Fruit fly (Drosophila melanogaster): Measurements from ENCODE around the gene CG32071.

The CG32071 gene

DNA sequence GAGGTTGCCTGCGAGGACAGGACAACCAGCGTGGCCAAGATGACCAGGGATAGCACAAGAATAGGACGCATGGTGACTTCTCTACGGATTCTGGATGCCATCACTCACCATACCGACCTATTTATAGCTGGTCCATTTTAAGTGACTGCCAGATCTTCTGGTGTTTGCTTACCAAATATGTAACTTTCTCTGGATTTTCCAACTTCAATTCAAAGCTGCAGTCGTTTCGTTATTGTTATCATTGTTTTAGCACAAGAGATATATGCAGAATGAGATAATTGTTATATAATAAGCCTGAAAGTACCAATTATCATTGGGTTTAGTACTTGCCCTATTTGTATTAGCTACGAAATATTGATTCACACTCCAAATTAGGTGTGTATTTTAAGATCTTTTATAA, at the start of gene CG32071:
Gene CG32071 (minus strand): TSS at position 101 of the 400 bp plus-strand sequence.
- TF ChIP-seq CG12768 (GFP tag; optimal IDR thresholded peaks at IDR 0.05) (no peak), Crg-1 (GFP tag; optimal IDR thresholded peaks at IDR 0.05) (no peak), pad (GFP tag; optimal IDR thresholded peaks at IDR 0.05) (no peak), CG14711 (tag; optimal IDR thresholded peaks at IDR 0.05) (no peak), CG1620 (GFP tag; optimal IDR thresholded peaks at IDR 0.05) (no peak), toe (GFP tag; optimal IDR thresholded peaks at IDR 0.05) (no peak), CG7101 (tag; optimal IDR thresholded peaks at IDR 0.05) (no peak), tj (GFP tag; optimal IDR thresholded peaks at IDR 0.05) (no peak), CG5204 (GFP tag; optimal IDR thresholded peaks at IDR 0.05) (no peak), cic (GFP tag; optimal IDR thresholded peaks at IDR 0.05) (no peak), CG11617 (GFP tag; optimal IDR thresholded peaks at IDR 0.05) (no peak), bab1 (GFP tag; optimal IDR thresholded peaks at IDR 0.05) (no peak), Clk (GFP tag; optimal IDR thresholded peaks at IDR 0.05) (no peak), CG33017 (tag; optimal IDR thresholded peaks at IDR 0.05) (no peak), CG7045 (GFP tag; optimal IDR thresholded peaks at IDR 0.05) (no peak), kay (GFP tag; ENCODE audit: borderline replicate concordance) (no peak), Mnt (GFP tag; optimal IDR thresholded peaks at IDR 0.05) (no peak), cnc (optimal IDR thresholded peaks at IDR 0.05) (no peak), ovo (GFP tag; optimal IDR thresholded peaks at IDR 0.05) (no peak), Hr96 (GFP tag; optimal IDR thresholded peaks at IDR 0.05) (no peak)

DNA sequence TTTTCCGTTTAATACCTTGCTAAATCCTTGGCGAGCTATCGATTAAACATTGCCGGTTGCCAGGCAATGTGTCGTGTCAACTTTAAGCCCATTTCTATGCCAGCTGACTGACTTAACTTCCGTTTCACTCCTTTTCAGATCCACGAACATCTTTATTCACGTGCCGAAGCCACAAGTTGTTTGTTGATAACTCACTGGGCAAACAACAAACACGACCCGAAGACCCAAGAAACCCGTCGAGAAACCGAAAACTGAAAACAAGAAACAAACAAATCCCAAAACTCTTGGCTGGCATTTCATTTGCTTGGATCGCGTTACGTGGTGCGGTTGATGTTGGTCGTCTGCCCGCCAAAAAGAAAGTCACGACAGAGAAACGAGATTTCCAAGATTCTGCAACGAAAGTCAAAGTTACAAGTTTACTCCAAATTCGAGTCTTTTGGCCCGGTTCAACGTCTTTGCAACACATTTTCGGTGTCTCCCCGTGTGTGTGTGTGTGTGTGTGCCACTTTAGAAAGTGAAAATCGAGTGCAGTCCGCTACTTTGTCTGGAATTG, 47.1 kb upstream of the CG32071 start, which contains the start of gene CG6216:
Gene CG6216 (minus strand): TSS at position 51 of the 553 bp plus-strand sequence.
- no peak for TF ChIP-seq tj (GFP tag; optimal IDR thresholded peaks at IDR 0.05)
- no peak for TF ChIP-seq Hr96 (GFP tag; optimal IDR thresholded peaks at IDR 0.05)
- TF ChIP-seq pad (GFP tag; optimal IDR thresholded peaks at IDR 0.05): no peak
- no peak for TF ChIP-seq bab1 (GFP tag; optimal IDR thresholded peaks at IDR 0.05)
- no peak for TF ChIP-seq Clk (GFP tag; optimal IDR thresholded peaks at IDR 0.05)
- no peak for TF ChIP-seq cnc (optimal IDR thresholded peaks at IDR 0.05)
- no peak for TF ChIP-seq kay (GFP tag; ENCODE audit: borderline replicate concordance)
- no peak for TF ChIP-seq Crg-1 (GFP tag; optimal IDR thresholded peaks at IDR 0.05)
- TF ChIP-seq CG5204 (GFP tag; optimal IDR thresholded peaks at IDR 0.05): no peak
- TF ChIP-seq CG14711 (tag; optimal IDR thresholded peaks at IDR 0.05): no peak

DNA sequence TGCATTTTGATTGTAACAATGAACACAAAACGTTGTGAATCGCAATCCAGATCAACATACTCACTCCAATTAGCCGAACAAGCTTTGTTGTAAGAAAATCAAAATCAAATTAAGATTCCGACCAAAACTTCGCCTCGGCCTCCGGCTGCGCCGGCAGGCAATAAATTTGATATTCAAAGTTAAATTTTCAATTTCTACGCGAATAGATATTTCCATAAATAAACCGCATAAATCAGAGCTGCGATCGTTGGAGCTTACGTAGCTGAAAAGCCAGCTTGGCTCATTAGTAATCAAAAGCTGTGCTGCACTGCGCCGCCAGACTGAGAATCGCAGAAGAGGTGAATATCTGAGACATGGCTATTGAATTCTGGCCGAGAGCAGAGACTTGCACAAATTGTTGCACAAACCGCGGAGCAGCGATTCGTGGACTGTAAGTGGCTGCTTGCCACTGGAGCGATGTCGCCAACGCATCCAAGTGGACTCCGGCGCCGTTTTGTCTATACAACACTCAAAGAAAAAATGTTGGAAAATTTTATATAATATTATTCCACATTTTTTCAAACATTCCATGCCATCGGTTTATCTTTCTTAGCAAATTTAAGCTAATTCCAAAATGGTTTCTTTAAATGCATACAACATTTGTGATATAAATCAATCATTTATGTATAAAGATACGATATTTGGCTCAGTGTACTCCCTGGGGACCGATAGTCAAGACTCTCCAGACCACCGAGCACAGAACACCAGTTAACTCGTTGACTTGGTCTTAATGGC, 45.0 kb upstream of the CG32071 start:
- TF ChIP-seq cic (GFP tag; optimal IDR thresholded peaks at IDR 0.05) (no peak), CG33017 (tag; optimal IDR thresholded peaks at IDR 0.05) (no peak)

DNA sequence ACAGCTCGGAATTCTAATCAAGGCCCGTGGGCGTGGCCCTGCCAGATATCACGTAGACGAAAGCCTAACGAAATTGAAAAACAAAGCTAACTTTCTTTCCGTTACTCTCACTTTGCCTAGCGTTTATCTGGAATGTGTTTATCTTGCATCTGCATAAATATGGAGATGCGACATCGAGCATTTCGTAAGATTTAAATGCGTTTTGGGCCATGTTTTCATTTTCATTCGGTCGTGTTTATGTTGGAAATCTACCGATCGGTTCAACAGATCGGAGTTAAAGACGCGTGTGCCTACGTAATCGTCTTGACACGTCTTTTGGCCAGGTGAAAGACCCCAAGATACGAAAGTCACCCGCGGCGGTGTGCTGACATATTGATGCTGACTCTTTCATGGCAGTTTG, 44.0 kb upstream of the CG32071 start:
- no peak for TF ChIP-seq cnc (optimal IDR thresholded peaks at IDR 0.05)
- TF ChIP-seq Crg-1 (GFP tag; optimal IDR thresholded peaks at IDR 0.05): no peak
- TF ChIP-seq toe (GFP tag; optimal IDR thresholded peaks at IDR 0.05): no peak
- no peak for TF ChIP-seq CG33017 (tag; optimal IDR thresholded peaks at IDR 0.05)
- no peak for TF ChIP-seq kay (GFP tag; ENCODE audit: borderline replicate concordance)
- TF ChIP-seq CG12768 (GFP tag; optimal IDR thresholded peaks at IDR 0.05): no peak
- no peak for TF ChIP-seq cic (GFP tag; optimal IDR thresholded peaks at IDR 0.05)
- TF ChIP-seq CG7101 (tag; optimal IDR thresholded peaks at IDR 0.05): no peak
- no peak for TF ChIP-seq ovo (GFP tag; optimal IDR thresholded peaks at IDR 0.05)

DNA sequence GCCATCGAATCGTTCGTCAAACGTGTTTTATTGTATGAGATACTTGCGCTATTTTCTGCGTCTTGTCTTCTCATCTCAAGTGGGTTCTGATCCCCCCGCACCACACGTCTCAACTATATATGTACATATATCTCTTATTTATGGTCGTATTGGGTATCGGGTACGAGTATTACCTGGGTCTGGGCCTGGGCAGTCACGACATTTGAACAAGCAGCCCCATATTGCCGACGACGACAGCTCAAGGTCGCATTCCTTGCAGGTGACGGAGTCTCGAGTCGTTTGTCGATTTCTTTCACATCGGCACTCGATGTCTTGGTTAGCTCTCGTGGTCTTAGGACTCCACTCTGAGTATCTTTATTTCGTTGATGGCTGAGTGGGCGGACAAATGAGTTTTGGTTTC, 41.4 kb upstream of the CG32071 start:
- no peak for TF ChIP-seq CG7101 (tag; optimal IDR thresholded peaks at IDR 0.05)
- TF ChIP-seq kay (GFP tag; ENCODE audit: borderline replicate concordance): no peak
- no peak for TF ChIP-seq CG12768 (GFP tag; optimal IDR thresholded peaks at IDR 0.05)
- no peak for TF ChIP-seq CG1620 (GFP tag; optimal IDR thresholded peaks at IDR 0.05)
- TF ChIP-seq cnc (optimal IDR thresholded peaks at IDR 0.05): no peak
- TF ChIP-seq CG33017 (tag; optimal IDR thresholded peaks at IDR 0.05): no peak
- no peak for TF ChIP-seq ovo (GFP tag; optimal IDR thresholded peaks at IDR 0.05)
- TF ChIP-seq pad (GFP tag; optimal IDR thresholded peaks at IDR 0.05): no peak
- TF ChIP-seq CG7045 (GFP tag; optimal IDR thresholded peaks at IDR 0.05): no peak
- no peak for TF ChIP-seq Mnt (GFP tag; optimal IDR thresholded peaks at IDR 0.05)
- no peak for TF ChIP-seq bab1 (GFP tag; optimal IDR thresholded peaks at IDR 0.05)

- no peak for TF ChIP-seq Clk (GFP tag; optimal IDR thresholded peaks at IDR 0.05)
Measured at dm6 chr3L:11138862-11139261, 35.2 kb upstream of the CG32071 start.

dm6 chr3L:11136349-11136748, 32.7 kb upstream of the CG32071 start:
- no peak for TF ChIP-seq Hr96 (GFP tag; optimal IDR thresholded peaks at IDR 0.05)
- no peak for TF ChIP-seq CG33017 (tag; optimal IDR thresholded peaks at IDR 0.05)
- TF ChIP-seq CG1620 (GFP tag; optimal IDR thresholded peaks at IDR 0.05): no peak
- TF ChIP-seq CG11617 (GFP tag; optimal IDR thresholded peaks at IDR 0.05): no peak
- TF ChIP-seq Mnt (GFP tag; optimal IDR thresholded peaks at IDR 0.05): no peak
- TF ChIP-seq toe (GFP tag; optimal IDR thresholded peaks at IDR 0.05): no peak
- no peak for TF ChIP-seq ovo (GFP tag; optimal IDR thresholded peaks at IDR 0.05)
- no peak for TF ChIP-seq CG12768 (GFP tag; optimal IDR thresholded peaks at IDR 0.05)
- no peak for TF ChIP-seq tj (GFP tag; optimal IDR thresholded peaks at IDR 0.05)
- TF ChIP-seq CG7101 (tag; optimal IDR thresholded peaks at IDR 0.05): no peak
- no peak for TF ChIP-seq CG14711 (tag; optimal IDR thresholded peaks at IDR 0.05)
- no peak for TF ChIP-seq kay (GFP tag; ENCODE audit: borderline replicate concordance)
- no peak for TF ChIP-seq bab1 (GFP tag; optimal IDR thresholded peaks at IDR 0.05)
- no peak for TF ChIP-seq Clk (GFP tag; optimal IDR thresholded peaks at IDR 0.05)

Data from whole organism, adult.